Fruit fly (Drosophila melanogaster): Measurements from ENCODE around the gene Wnt6.

Wnt6 gene

DNA sequence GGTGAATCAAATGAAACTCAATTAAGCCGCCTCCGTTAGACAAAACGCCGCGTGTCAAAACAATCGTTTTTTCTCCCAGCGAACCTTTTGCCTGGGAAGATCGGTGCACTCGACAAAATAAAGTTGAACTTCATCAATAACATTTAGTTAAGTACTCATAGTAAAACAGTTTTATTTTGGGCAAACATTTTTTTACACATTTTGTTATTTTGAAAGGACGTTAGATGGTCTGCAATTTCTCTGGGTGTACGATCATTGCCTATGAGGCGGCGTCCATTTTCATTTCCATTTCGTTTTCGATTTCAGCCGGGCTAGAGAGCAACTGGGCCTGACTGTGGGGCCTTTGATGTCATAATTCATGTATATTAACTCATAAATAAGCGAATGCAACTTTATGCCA is 7.1 kb upstream of the Wnt6 start:
- TF ChIP-seq CG17806 (tag; optimal IDR thresholded peaks at IDR 0.05) (peak; percentile 23), CG4496 (GFP tag; IDR thresholded peaks at IDR 0.05) (peak; percentile 80), CG34367 (tag; optimal IDR thresholded peaks at IDR 0.05) (no peak), CG8301 (tag; optimal IDR thresholded peaks at IDR 0.05) (no peak), D1 (tag; optimal IDR thresholded peaks at IDR 0.05) (no peak), fd96Ca (GFP tag; IDR thresholded peaks at IDR 0.05) (peak; percentile 66; the same call in 2 of the 3 replicates), CG14655 (GFP tag; optimal IDR thresholded peaks at IDR 0.05) (peak; percentile 24), CG8159 (tag; optimal IDR thresholded peaks at IDR 0.05) (peak; percentile 24), Ets98B (GFP tag; IDR thresholded peaks at IDR 0.05) (peak; percentile 50), CG13204 (GFP tag; optimal IDR thresholded peaks at IDR 0.05) (no peak)

DNA sequence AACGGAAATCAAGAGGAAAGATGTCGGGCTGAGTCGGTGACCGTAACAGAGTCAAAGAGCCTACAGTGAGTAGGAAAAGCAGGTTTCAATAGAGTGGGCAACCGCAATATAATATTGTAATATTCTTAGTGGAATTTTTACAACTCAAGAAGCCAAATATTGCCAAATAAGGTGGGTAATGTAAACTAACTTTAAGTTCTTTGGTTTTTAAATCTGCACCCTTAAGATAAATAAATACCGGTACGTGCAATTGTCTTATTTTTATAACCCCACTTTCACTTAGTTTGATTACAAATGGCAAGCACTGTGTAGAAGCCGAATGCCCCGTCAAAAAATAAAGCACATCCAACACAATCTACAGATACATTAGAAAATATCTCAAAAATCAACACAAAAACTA is 734 bp upstream of the Wnt6 start:
- 0 out of 2 replicates have a peak, but pooled peaks have one; percentile 26 for TF ChIP-seq CG32121 (GFP tag; IDR thresholded peaks at IDR 0.05)
- TF ChIP-seq CG8159 (tag; optimal IDR thresholded peaks at IDR 0.05) = no peak

DNA sequence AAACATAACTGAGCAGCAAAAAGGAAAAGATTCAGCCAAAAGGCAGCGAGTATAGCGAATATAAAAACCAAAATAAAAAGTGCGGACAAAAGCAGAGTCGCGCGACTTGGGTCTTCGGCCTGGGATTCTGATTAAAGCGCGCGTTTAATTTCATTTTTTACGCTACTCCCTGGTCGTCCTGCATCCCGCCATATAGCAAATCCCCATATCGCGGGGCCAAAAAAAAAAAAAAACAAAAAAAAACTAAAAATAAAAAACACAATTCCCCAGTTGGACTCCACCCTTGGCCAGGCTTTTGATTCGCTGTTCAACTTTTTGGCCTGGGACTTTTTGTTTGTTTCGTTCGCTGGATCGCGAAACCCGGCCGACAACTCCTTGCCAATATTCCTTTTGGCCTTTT is 669 bp downstream of the Wnt6 start:
- TF ChIP-seq EcR (GFP tag; optimal IDR thresholded peaks at IDR 0.05) (no peak), CG17806 (tag; optimal IDR thresholded peaks at IDR 0.05) (peak; percentile 8), D1 (tag; optimal IDR thresholded peaks at IDR 0.05) (no peak), CG8301 (tag; optimal IDR thresholded peaks at IDR 0.05) (no peak), CG12605 (GFP tag; IDR thresholded peaks at IDR 0.05) (peak; percentile 21; the same call in 1 of the 2 replicates), CG32121 (GFP tag; IDR thresholded peaks at IDR 0.05) (no peak), CG9948 (tag; optimal IDR thresholded peaks at IDR 0.05) (no peak), CG34367 (tag; optimal IDR thresholded peaks at IDR 0.05) (no peak), CG15710 (tag; optimal IDR thresholded peaks at IDR 0.05) (no peak), CG4496 (GFP tag; IDR thresholded peaks at IDR 0.05) (0 out of 3 replicates have a peak, but pooled peaks have one; percentile 12), CG10348 (GFP tag; IDR thresholded peaks at IDR 0.05) (no peak), Ets98B (GFP tag; IDR thresholded peaks at IDR 0.05) (no peak), CG8159 (tag; optimal IDR thresholded peaks at IDR 0.05) (peak; percentile 49), CG14655 (GFP tag; optimal IDR thresholded peaks at IDR 0.05) (no peak), Pif1A (GFP tag; optimal IDR thresholded peaks at IDR 0.05) (peak; percentile 65), Snoo (tag; optimal IDR thresholded peaks at IDR 0.05) (peak; percentile 47), gl (tag; optimal IDR thresholded peaks at IDR 0.05) (peak; percentile 2), fd96Ca (GFP tag; IDR thresholded peaks at IDR 0.05) (no peak), CG13204 (GFP tag; optimal IDR thresholded peaks at IDR 0.05) (peak; percentile 31), Pif1B (GFP tag; optimal IDR thresholded peaks at IDR 0.05) (peak; percentile 70), rn (GFP tag; IDR thresholded peaks at IDR 0.05) (no peak)

- TF ChIP-seq CG34367 (tag; optimal IDR thresholded peaks at IDR 0.05) (no peak), Pif1B (GFP tag; optimal IDR thresholded peaks at IDR 0.05) (no peak), EcR (GFP tag; optimal IDR thresholded peaks at IDR 0.05) (no peak), CG4496 (GFP tag; IDR thresholded peaks at IDR 0.05) (0 out of 3 replicates have a peak, but pooled peaks have one; percentile 14)
These were observed 6.0 kb downstream of the Wnt6 start for dm6 chr2L:7339392-7340014.

DNA sequence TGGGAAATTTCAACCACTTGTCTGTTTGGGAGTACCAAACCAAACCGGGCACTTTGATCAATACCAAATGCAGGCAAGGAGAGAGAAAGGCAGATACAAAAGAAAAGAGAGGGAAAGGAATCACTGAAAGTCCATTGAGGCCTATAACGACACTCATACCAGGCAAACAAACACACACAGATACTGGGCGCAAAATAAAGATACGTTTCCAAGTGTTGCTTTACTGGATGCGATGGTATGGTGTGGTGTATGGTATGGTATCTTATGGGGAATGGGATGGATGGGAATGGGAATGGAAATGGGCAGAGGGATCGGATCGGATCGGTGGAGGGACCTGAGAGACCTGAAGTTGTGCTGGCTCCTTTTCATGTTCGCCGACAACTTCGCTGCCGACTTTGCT is 6.6 kb downstream of the Wnt6 start:
- TF ChIP-seq CG32121 (GFP tag; IDR thresholded peaks at IDR 0.05) = no peak
- TF ChIP-seq CG13204 (GFP tag; optimal IDR thresholded peaks at IDR 0.05) = peak; percentile 1

DNA sequence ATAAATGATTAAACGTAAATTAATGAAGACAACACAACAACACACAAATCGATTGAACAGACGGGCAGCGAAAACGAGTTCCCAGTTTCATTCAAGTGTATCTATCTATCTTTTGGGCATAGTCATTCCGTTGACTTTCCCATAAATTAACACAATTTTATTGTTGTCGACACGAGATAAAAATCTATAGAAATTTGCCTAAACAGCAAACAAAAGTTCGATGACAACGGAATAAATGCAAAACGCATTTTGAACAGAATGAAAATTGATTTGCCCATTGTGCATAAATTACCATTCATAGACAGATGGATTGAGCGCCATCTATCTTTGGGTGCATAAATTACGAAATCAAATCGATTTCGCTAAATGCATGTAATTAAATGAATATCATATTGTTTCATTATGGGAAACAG is 19.3 kb downstream of the Wnt6 start:
- TF ChIP-seq CG10348 (GFP tag; IDR thresholded peaks at IDR 0.05) (no peak), gl (tag; optimal IDR thresholded peaks at IDR 0.05) (no peak), EcR (GFP tag; optimal IDR thresholded peaks at IDR 0.05) (no peak), CG32121 (GFP tag; IDR thresholded peaks at IDR 0.05) (no peak), CG9948 (tag; optimal IDR thresholded peaks at IDR 0.05) (no peak), CG13204 (GFP tag; optimal IDR thresholded peaks at IDR 0.05) (no peak)

DNA sequence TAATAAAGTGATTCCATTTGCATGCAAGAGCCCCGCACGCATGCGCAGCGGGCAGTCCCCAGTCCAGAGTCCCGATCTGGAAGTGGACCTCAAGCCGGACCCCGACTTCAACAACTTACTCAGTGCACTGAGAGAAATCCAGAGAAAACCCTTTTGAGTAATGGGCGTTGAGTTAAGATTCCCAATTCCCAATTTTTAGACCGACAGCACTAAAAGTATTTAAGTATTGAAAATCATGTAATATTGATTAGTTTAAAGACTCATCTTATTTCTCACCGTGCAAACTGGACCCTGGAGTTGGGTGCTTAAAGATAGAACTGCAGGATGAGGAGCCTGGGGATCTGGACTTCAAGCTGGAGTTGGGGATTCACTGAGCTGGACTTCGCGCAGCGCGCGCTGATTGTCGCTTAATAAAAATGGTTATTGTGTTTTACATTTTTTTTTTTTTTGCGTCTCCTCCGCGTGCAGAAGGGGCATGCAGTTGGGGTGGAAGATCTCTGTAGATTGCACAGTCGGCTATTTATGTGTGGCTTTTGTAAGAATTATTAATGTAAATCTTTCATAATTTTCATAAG is 24.6 kb downstream of the Wnt6 start:
- TF ChIP-seq CG13204 (GFP tag; optimal IDR thresholded peaks at IDR 0.05) (peak; percentile 96), CG9948 (tag; optimal IDR thresholded peaks at IDR 0.05) (peak; percentile 95), CG17806 (tag; optimal IDR thresholded peaks at IDR 0.05) (peak; percentile 96), D1 (tag; optimal IDR thresholded peaks at IDR 0.05) (peak; percentile 67), CG10348 (GFP tag; IDR thresholded peaks at IDR 0.05) (no peak), CG34367 (tag; optimal IDR thresholded peaks at IDR 0.05) (peak; percentile 96), Pif1B (GFP tag; optimal IDR thresholded peaks at IDR 0.05) (peak; percentile 96), CG15710 (tag; optimal IDR thresholded peaks at IDR 0.05) (peak; percentile 97), CG12605 (GFP tag; IDR thresholded peaks at IDR 0.05) (peak; percentile 85), CG8301 (tag; optimal IDR thresholded peaks at IDR 0.05) (peak; percentile 88), CG4496 (GFP tag; IDR thresholded peaks at IDR 0.05) (peak; percentile 87; the same call in 2 of the 3 replicates), fd96Ca (GFP tag; IDR thresholded peaks at IDR 0.05) (peak; percentile 90), Snoo (tag; optimal IDR thresholded peaks at IDR 0.05) (peak; percentile 88), gl (tag; optimal IDR thresholded peaks at IDR 0.05) (peak; percentile 96), Ets98B (GFP tag; IDR thresholded peaks at IDR 0.05) (peak; percentile 51; the same call in 1 of the 2 replicates), Pif1A (GFP tag; optimal IDR thresholded peaks at IDR 0.05) (peak; percentile 83), CG14655 (GFP tag; optimal IDR thresholded peaks at IDR 0.05) (peak; percentile 93), CG8159 (tag; optimal IDR thresholded peaks at IDR 0.05) (peak; percentile 96), rn (GFP tag; IDR thresholded peaks at IDR 0.05) (peak; percentile 71), EcR (GFP tag; optimal IDR thresholded peaks at IDR 0.05) (peak; percentile 80), CG32121 (GFP tag; IDR thresholded peaks at IDR 0.05) (no peak)
